Worm (Caenorhabditis elegans) whole organism, L1 larva: ENCODE data around the gene atf-2.

Source experiments
- dpl-1 ChIP-seq, 3 experiments: fragments of 150-350 bp in 2 of 3; sonication (generic microtip) in 1 of 3; optimal IDR thresholded peaks; 2 replicates each; lab custom pipeline; 2014 to 2017; ENCODE audit warnings: missing biosample characterization in 3 of 3, missing genetic modification characterization in 3 of 3, missing genetic modification reagents in 3 of 3
- ets-5 ChIP-seq: fragments of 200-800 bp; sonication (Bioruptor generic); IDR thresholded peaks from 2 replicates; pipeline ENCODE4 v1.3.6; 2022; ENCODE audit warnings: missing genetic modification characterization, missing compliant biosample characterization
- grh-1 ChIP-seq: fragments of 200-800 bp; sonication (Bioruptor generic); IDR thresholded peaks from 2 replicates; pipeline ENCODE4 v1.3.6; 2022; ENCODE audit warnings: missing genetic modification reagents, missing genetic modification characterization, missing compliant biosample characterization
- lin-35 ChIP-seq, 2 experiments: fragments of 150-350 bp; optimal IDR thresholded peaks; 2 replicates each; lab custom pipeline; 2014; ENCODE audit warnings: missing biosample characterization in 2 of 2, missing genetic modification characterization in 2 of 2, missing genetic modification reagents in 2 of 2
- unc-98 ChIP-seq: fragments of 200-800 bp; sonication (Bioruptor generic); IDR thresholded peaks from 2 replicates; pipeline ENCODE4 v1.3.6; 2022; ENCODE audit warnings: missing genetic modification characterization, missing compliant biosample characterization
- zag-1 ChIP-seq: fragments of 150-350 bp; optimal IDR thresholded peaks from 2 replicates; lab custom pipeline; 2014; ENCODE audit warnings: missing biosample characterization, missing genetic modification characterization

DNA sequence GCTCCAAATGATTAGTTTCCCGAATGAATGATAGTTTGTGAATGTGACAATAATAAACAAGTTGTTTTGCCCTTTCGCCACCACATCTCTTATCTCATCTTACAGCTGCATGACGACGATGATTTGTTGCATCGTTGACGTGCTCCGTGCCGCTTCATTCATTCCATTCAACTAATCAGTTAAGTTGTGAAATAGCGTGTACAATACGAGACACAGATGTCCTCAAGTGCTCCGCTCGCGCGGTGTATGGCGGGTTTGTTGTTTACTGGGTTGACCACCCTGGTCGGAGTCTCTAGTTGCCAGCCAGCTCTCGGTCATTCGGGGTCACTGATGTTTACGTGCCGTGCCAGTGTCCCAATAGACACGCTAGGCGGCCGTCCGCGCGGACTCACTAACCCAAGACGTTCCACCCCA is 3.8 kb upstream of the atf-2 start:
- TF ChIP-seq zag-1 (tag; lab: Kevin White, UChicago) (no peak), unc-98 (GFP tag; lab: Robert Waterston, UW) (no peak), lin-35 (GFP tag; optimal IDR thresholded peaks at IDR 0.05; lab: Kevin White, UChicago) (no peak), grh-1 (no peak), ets-5 (GFP tag; lab: Robert Waterston, UW) (no peak), dpl-1 (GFP tag; optimal IDR thresholded peaks at IDR 0.05; lab: Kevin White, UChicago) (no peak)
